Worm (Caenorhabditis elegans) whole organism, young adult: Measurements from ENCODE around the gene mec-17.

Experiments
- F52B5.7 ChIP-seq: sonication (generic microtip); optimal IDR thresholded peaks from 2 replicates; lab custom pipeline; 2016; ENCODE audit warnings: mild to moderate bottlenecking, missing genetic modification characterization, missing compliant biosample characterization
- egrh-3 ChIP-seq: fragments of 200-800 bp; sonication (Bioruptor generic); IDR thresholded peaks from 2 replicates; pipeline ENCODE4 v1.3.6; 2022; ENCODE audit warnings: missing genetic modification reagents, missing genetic modification characterization, missing compliant biosample characterization
- ets-4 ChIP-seq: fragments of 200-800 bp; sonication (Bioruptor generic); optimal IDR thresholded peaks from 2 replicates; lab custom pipeline; 2018; ENCODE audit warnings: mild to moderate bottlenecking, missing genetic modification characterization, missing compliant biosample characterization
- mes-4 ChIP-seq: sonication (generic microtip); optimal IDR thresholded peaks from 2 replicates; lab custom pipeline; 2016; ENCODE audit warnings: missing genotype, missing genetic modification characterization, missing compliant biosample characterization
- nhr-90 ChIP-seq: sonication (generic microtip); optimal IDR thresholded peaks from 2 replicates; lab custom pipeline; 2016; ENCODE audit warnings: missing genotype, mild to moderate bottlenecking, missing genetic modification characterization, missing compliant biosample characterization
- xnd-1 ChIP-seq: sonication (generic microtip); optimal IDR thresholded peaks from 2 replicates; lab custom pipeline; 2016; ENCODE audit warnings: missing genotype, missing genetic modification reagents, missing genetic modification characterization, missing compliant biosample characterization

- TF ChIP-seq egrh-3 (GFP tag; lab: Robert Waterston, UW): no peak
- TF ChIP-seq ets-4 (GFP tag; lab: Kevin White, UChicago): no peak
- TF ChIP-seq xnd-1 (tag; lab: Kevin White, UChicago): no peak
- no peak for TF ChIP-seq F52B5.7 (tag; lab: Kevin White, UChicago)
- TF ChIP-seq mes-4: no peak
- TF ChIP-seq nhr-90 (tag; lab: Kevin White, UChicago): no peak
Observed at ce11 chrIV:8005376-8005775, 18.4 kb upstream of the mec-17 start.
